Fruit fly (Drosophila melanogaster): ENCODE results near the gene CG13070.

dm6 chr3L:16279171-16279570 lies 16.0 kb downstream of the CG13070 start, which contains the start of gene CG13050:
- TF ChIP-seq Sin3A (optimal IDR thresholded peaks at IDR 0.05) (no peak), ttk (optimal IDR thresholded peaks at IDR 0.05) (no peak), h (optimal IDR thresholded peaks at IDR 0.05) (no peak), psq (optimal IDR thresholded peaks at IDR 0.05) (no peak)

Data from Kc167 (cell line).